Worm (Caenorhabditis elegans) whole organism, young adult: ENCODE data around the gene let-721.

Source experiments
- B0261.1 ChIP-seq: sonication (generic microtip); optimal IDR thresholded peaks from 2 replicates; lab custom pipeline; 2016; ENCODE audit warnings: mild to moderate bottlenecking, missing genetic modification characterization, moderate library complexity, missing compliant biosample characterization
- D2030.7 ChIP-seq: fragments of 200-800 bp; sonication (Bioruptor generic); IDR thresholded peaks from 2 replicates; pipeline ENCODE4 v1.3.6; 2022; ENCODE audit warnings: missing genetic modification reagents, missing genetic modification characterization, missing compliant biosample characterization
- F22D6.2 ChIP-seq: sonication (generic microtip); optimal IDR thresholded peaks from 2 replicates; lab custom pipeline; 2016; ENCODE audit warnings: mild to moderate bottlenecking, missing genetic modification characterization, missing compliant biosample characterization
- F33H1.4 ChIP-seq: fragments of 200-800 bp; sonication (Bioruptor generic); IDR thresholded peaks from 2 replicates; pipeline ENCODE4 v1.3.6; 2022; ENCODE audit warnings: missing genetic modification reagents, missing genetic modification characterization, missing compliant biosample characterization
- F37B4.10 ChIP-seq: fragments of 200-800 bp; sonication (Bioruptor generic); IDR thresholded peaks from 2 replicates; pipeline ENCODE4 v1.3.6; 2022; ENCODE audit warnings: missing genetic modification characterization, missing compliant biosample characterization
- F52B5.7 ChIP-seq: sonication (generic microtip); optimal IDR thresholded peaks from 2 replicates; lab custom pipeline; 2016; ENCODE audit warnings: mild to moderate bottlenecking, missing genetic modification characterization, missing compliant biosample characterization
- F57A8.1 ChIP-seq: fragments of 200-800 bp; sonication (Bioruptor generic); optimal IDR thresholded peaks from 2 replicates; lab custom pipeline; 2018; ENCODE audit warnings: mild to moderate bottlenecking, missing genetic modification characterization, moderate library complexity, missing compliant biosample characterization
- K12H6.12 ChIP-seq: fragments of 200-800 bp; sonication (Bioruptor generic); optimal IDR thresholded peaks from 2 replicates; lab custom pipeline; 2018; ENCODE audit warnings: mild to moderate bottlenecking, missing genetic modification characterization, missing compliant biosample characterization
- Y53G8AR.9 ChIP-seq: fragments of 200-800 bp; sonication (Bioruptor generic); conservative IDR thresholded peaks from 2 replicates; pipeline ENCODE4 v1.3.6; 2022; ENCODE audit warnings: missing genetic modification reagents, missing genetic modification characterization, missing compliant biosample characterization
- Y56A3A.18 ChIP-seq: fragments of 200-800 bp; sonication (Bioruptor generic); IDR thresholded peaks from 2 replicates; pipeline ENCODE4 v1.3.6; 2022; ENCODE audit warnings: missing genetic modification reagents, missing genetic modification characterization, missing compliant biosample characterization
- attf-6 ChIP-seq: fragments of 200-800 bp; sonication (Bioruptor generic); IDR thresholded peaks from 2 replicates; pipeline ENCODE4 v1.3.6; 2022; ENCODE audit warnings: missing genetic modification reagents, missing genetic modification characterization, missing compliant biosample characterization
- cebp-2 ChIP-seq: fragments of 200-800 bp; sonication (Bioruptor generic); IDR thresholded peaks from 2 replicates; pipeline ENCODE4 v1.3.6; 2022; ENCODE audit warnings: missing genetic modification characterization, missing compliant biosample characterization
- ceh-27 ChIP-seq: fragments of 200-800 bp; sonication (Bioruptor generic); optimal IDR thresholded peaks from 2 replicates; lab custom pipeline; 2018; ENCODE audit warnings: mild to moderate bottlenecking, missing genetic modification characterization, moderate library complexity, missing compliant biosample characterization
- ceh-40 ChIP-seq: fragments of 200-800 bp; sonication (Bioruptor generic); IDR thresholded peaks from 2 replicates; pipeline ENCODE4 v1.3.6; 2022; ENCODE audit warnings: missing genetic modification characterization, missing compliant biosample characterization
- ceh-79 ChIP-seq: sonication (generic microtip); optimal IDR thresholded peaks from 2 replicates; lab custom pipeline; 2017; ENCODE audit warnings: mild to moderate bottlenecking, missing genetic modification characterization, missing compliant biosample characterization
- chd-7 ChIP-seq: sonication (generic microtip); optimal IDR thresholded peaks from 2 replicates; lab custom pipeline; 2016; ENCODE audit warnings: mild to moderate bottlenecking, missing genetic modification characterization, moderate library complexity, missing compliant biosample characterization
- dox-1 ChIP-seq: fragments of 200-800 bp; sonication (Bioruptor generic); IDR thresholded peaks from 2 replicates; pipeline ENCODE4 v1.3.6; 2022; ENCODE audit warnings: missing genetic modification reagents, missing genetic modification characterization, missing compliant biosample characterization
- dpff-1 ChIP-seq: sonication (generic microtip); optimal IDR thresholded peaks from 2 replicates; lab custom pipeline; 2017; ENCODE audit warnings: mild to moderate bottlenecking, missing genetic modification characterization, missing compliant biosample characterization
- dpl-1 ChIP-seq: fragments of 150-350 bp; optimal IDR thresholded peaks from 2 replicates; lab custom pipeline; 2014; ENCODE audit warnings: missing biosample characterization, missing genetic modification reagents, missing genetic modification characterization
- egl-44 ChIP-seq: fragments of 200-800 bp; sonication (Bioruptor generic); IDR thresholded peaks from 2 replicates; pipeline ENCODE4 v1.3.6; 2022; ENCODE audit warnings: missing genetic modification reagents, missing genetic modification characterization, missing compliant biosample characterization
- ekl-4 ChIP-seq: fragments of 200-800 bp; sonication (Bioruptor generic); IDR thresholded peaks from 2 replicates; pipeline ENCODE4 v1.3.6; 2022; ENCODE audit warnings: missing genetic modification reagents, missing genetic modification characterization, missing compliant biosample characterization
- ets-4 ChIP-seq: fragments of 200-800 bp; sonication (Bioruptor generic); optimal IDR thresholded peaks from 2 replicates; lab custom pipeline; 2018; ENCODE audit warnings: mild to moderate bottlenecking, missing genetic modification characterization, missing compliant biosample characterization
- gei-17 ChIP-seq: fragments of 200-800 bp; sonication (Bioruptor generic); optimal IDR thresholded peaks from 2 replicates; lab custom pipeline; 2018; ENCODE audit warnings: mild to moderate bottlenecking, missing genetic modification characterization, missing compliant biosample characterization
- him-1 ChIP-seq: sonication (generic microtip); optimal IDR thresholded peaks from 2 replicates; lab custom pipeline; 2016; ENCODE audit warnings: missing genotype, missing genetic modification reagents, missing genetic modification characterization, missing compliant biosample characterization
- hmg-20 ChIP-seq: fragments of 200-800 bp; sonication (Bioruptor generic); IDR thresholded peaks from 2 replicates; pipeline ENCODE4 v1.3.6; 2022; ENCODE audit warnings: missing genetic modification reagents, missing genetic modification characterization, missing compliant biosample characterization
- let-526 ChIP-seq: fragments of 200-800 bp; sonication (Bioruptor generic); IDR thresholded peaks from 2 replicates; pipeline ENCODE4 v1.3.6; 2022; ENCODE audit warnings: missing genetic modification reagents, missing genetic modification characterization, missing compliant biosample characterization
- let-607 ChIP-seq, 2 experiments: fragments of 200-800 bp in 1 of 2; sonication (Bioruptor generic) in 1 of 2; sonication (generic microtip) in 1 of 2; optimal IDR thresholded peaks; 2 replicates each; lab custom pipeline; 2016 to 2018; ENCODE audit warnings: mild to moderate bottlenecking in 2 of 2, missing compliant biosample characterization in 2 of 2, missing genetic modification characterization in 2 of 2, moderate library complexity in 2 of 2, missing genotype in 1 of 2
- lin-26 ChIP-seq: fragments of 200-800 bp; sonication (Bioruptor generic); IDR thresholded peaks from 2 replicates; pipeline ENCODE4 v1.3.6; 2022; ENCODE audit warnings: missing genetic modification reagents, missing genetic modification characterization, missing compliant biosample characterization
- lin-54 ChIP-seq: fragments of 200-800 bp; sonication (Bioruptor generic); optimal IDR thresholded peaks from 2 replicates; lab custom pipeline; 2018; ENCODE audit warnings: mild to moderate bottlenecking, missing genetic modification characterization, missing compliant biosample characterization
- lir-1 ChIP-seq: fragments of 200-800 bp; sonication (Bioruptor generic); conservative IDR thresholded peaks from 2 replicates; pipeline ENCODE4 v1.3.6; 2022; ENCODE audit warnings: missing genetic modification reagents, missing genetic modification characterization, missing compliant biosample characterization
- madf-6 ChIP-seq: fragments of 200-800 bp; sonication (Bioruptor generic); IDR thresholded peaks from 2 replicates; pipeline ENCODE4 v1.3.6; 2022; ENCODE audit warnings: missing genetic modification reagents, missing genetic modification characterization, missing compliant biosample characterization
- madf-8 ChIP-seq: fragments of 200-800 bp; sonication (Bioruptor generic); conservative IDR thresholded peaks from 2 replicates; pipeline ENCODE4 v1.3.6; 2022; ENCODE audit warnings: missing genetic modification reagents, missing genetic modification characterization, missing compliant biosample characterization
- mcd-1 ChIP-seq: fragments of 200-800 bp; sonication (Bioruptor generic); IDR thresholded peaks from 2 replicates; pipeline ENCODE4 v1.3.6; 2022; ENCODE audit warnings: missing genetic modification reagents, missing genetic modification characterization, missing compliant biosample characterization
- mel-28 ChIP-seq: sonication (generic microtip); optimal IDR thresholded peaks from 2 replicates; lab custom pipeline; 2016; ENCODE audit warnings: borderline replicate concordance, mild to moderate bottlenecking, missing genetic modification characterization, missing compliant biosample characterization
- nfya-1 ChIP-seq: sonication (generic microtip); optimal IDR thresholded peaks from 2 replicates; lab custom pipeline; 2017; ENCODE audit warnings: antibody characterized with exemption, missing compliant biosample characterization, missing genetic modification characterization, borderline replicate concordance; ENCODE audit not compliant: insufficient read depth
- nfya-2 ChIP-seq: fragments of 200-800 bp; sonication (Bioruptor generic); IDR thresholded peaks from 2 replicates; pipeline ENCODE4 v1.3.6; 2022; ENCODE audit warnings: missing genetic modification reagents, missing genetic modification characterization, missing compliant biosample characterization
- nfyb-1 ChIP-seq: fragments of 200-800 bp; sonication (Bioruptor generic); IDR thresholded peaks from 2 replicates; pipeline ENCODE4 v1.3.6; 2022; ENCODE audit warnings: missing genetic modification reagents, missing genetic modification characterization, missing compliant biosample characterization
- nhr-80 ChIP-seq: sonication (generic microtip); optimal IDR thresholded peaks from 2 replicates; lab custom pipeline; 2016; ENCODE audit warnings: missing genetic modification characterization, missing compliant biosample characterization
- nhr-90 ChIP-seq: sonication (generic microtip); optimal IDR thresholded peaks from 2 replicates; lab custom pipeline; 2016; ENCODE audit warnings: missing genotype, mild to moderate bottlenecking, missing genetic modification characterization, missing compliant biosample characterization
- rec-8 ChIP-seq, 2 experiments: sonication (generic microtip); optimal IDR thresholded peaks; 2 replicates each; lab custom pipeline; 2016; ENCODE audit warnings: mild to moderate bottlenecking in 2 of 2, missing genetic modification characterization in 2 of 2, missing genetic modification reagents in 2 of 2, missing genotype in 2 of 2, missing biosample characterization in 1 of 2, missing compliant biosample characterization in 1 of 2, moderate library complexity in 1 of 2
- sdz-38 ChIP-seq: sonication (generic microtip); optimal IDR thresholded peaks from 2 replicates; lab custom pipeline; 2016; ENCODE audit warnings: missing genotype, missing genetic modification characterization, missing compliant biosample characterization
- snpc-1.1 ChIP-seq: sonication (generic microtip); optimal IDR thresholded peaks from 2 replicates; lab custom pipeline; 2017; ENCODE audit warnings: missing genetic modification characterization, mild to moderate bottlenecking, missing compliant biosample characterization, antibody characterized with exemption, moderate library complexity, missing genotype, missing genetic modification reagents; ENCODE audit not compliant: insufficient read depth
- snpc-1.3 ChIP-seq: sonication (generic microtip); optimal IDR thresholded peaks from 2 replicates; lab custom pipeline; 2017; ENCODE audit warnings: missing genetic modification characterization, mild to moderate bottlenecking, missing compliant biosample characterization, antibody characterized with exemption, moderate library complexity, missing genotype, missing genetic modification reagents; ENCODE audit not compliant: insufficient read depth
- somi-1 ChIP-seq: fragments of 200-800 bp; sonication (Bioruptor generic); optimal IDR thresholded peaks from 2 replicates; lab custom pipeline; 2018; ENCODE audit warnings: mild to moderate bottlenecking, missing genetic modification characterization, missing compliant biosample characterization
- tlf-1 ChIP-seq: fragments of 200-800 bp; sonication (Bioruptor generic); optimal IDR thresholded peaks from 2 replicates; lab custom pipeline; 2018; ENCODE audit warnings: mild to moderate bottlenecking, missing genetic modification characterization, missing compliant biosample characterization
- unc-130 ChIP-seq: sonication (generic microtip); optimal IDR thresholded peaks from 2 replicates; lab custom pipeline; 2016; ENCODE audit warnings: missing genetic modification reagents, missing genetic modification characterization, missing compliant biosample characterization
- zfh-2 ChIP-seq: fragments of 200-800 bp; sonication (Bioruptor generic); conservative IDR thresholded peaks from 2 replicates; pipeline ENCODE4 v1.3.6; 2022; ENCODE audit warnings: missing genetic modification reagents, missing genetic modification characterization, missing compliant biosample characterization

The let-721 gene

DNA sequence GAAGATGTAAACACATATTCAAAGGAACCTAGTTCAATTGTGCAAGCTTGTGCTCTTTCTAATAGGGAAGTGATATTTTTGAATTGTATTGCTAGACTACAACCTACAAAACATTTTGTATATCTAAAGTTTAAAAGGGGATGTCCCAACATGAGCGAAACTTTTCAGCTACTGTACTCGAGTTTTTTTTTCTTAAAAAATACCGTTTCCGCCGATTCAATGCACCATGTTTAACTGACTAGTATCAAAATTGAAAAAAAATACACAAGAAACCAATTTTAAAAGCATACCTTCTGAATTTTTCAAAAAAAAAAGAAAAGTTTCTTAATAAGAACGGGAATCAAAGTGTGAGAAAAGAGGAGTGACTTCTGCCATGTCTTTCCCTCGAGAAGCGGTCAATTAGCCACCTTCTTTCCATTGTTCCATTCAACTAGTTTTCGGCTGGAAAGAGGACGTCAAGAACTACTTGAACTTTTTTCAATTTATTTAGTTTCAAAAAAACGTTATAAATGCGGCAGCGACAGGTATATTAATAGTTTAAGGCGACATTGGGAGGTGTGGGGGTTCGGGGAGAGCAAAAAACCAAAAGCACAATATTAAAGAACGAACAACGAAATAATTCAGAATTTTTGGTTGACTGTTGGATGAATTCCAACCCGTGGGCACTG, 31.3 kb downstream of the let-721 start, which contains the start of gene nas-4:
nas-4 (minus strand) TSS at position 351 of the 668 bp plus-strand sequence.
- TF ChIP-seq B0261.1 (tag; lab: Kevin White, UChicago) (no peak), F52B5.7 (tag; lab: Kevin White, UChicago) (no peak), madf-6 (GFP tag; lab: Robert Waterston, UW) (no peak; the same call in 1 of the 2 replicates), snpc-1.1 (tag; lab: Kevin White, UChicago) (no peak), rec-8 (tag; optimal IDR thresholded peaks at IDR 0.05; lab: Kevin White, UChicago) (no peak), Y56A3A.18 (peak; percentile 20; the same call in 1 of the 2 replicates), nhr-80 (tag; lab: Kevin White, UChicago) (no peak), Y53G8AR.9 (GFP tag; lab: Robert Waterston, UW) (peak; percentile 59; the same call in 1 of the 2 replicates), chd-7 (tag; lab: Kevin White, UChicago) (no peak), ekl-4 (0 out of 2 replicates have a peak, but pooled peaks have one; percentile 12), tlf-1 (GFP tag; lab: Kevin White, UChicago) (peak; percentile 24), lir-1 (GFP tag; lab: Robert Waterston, UW) (no peak), nhr-90 (tag; lab: Kevin White, UChicago) (peak; percentile 35), F22D6.2 (tag; lab: Kevin White, UChicago) (no peak), nfya-1 (tag; lab: Kevin White, UChicago) (no peak), lin-26 (peak; percentile 80), ceh-40 (GFP tag; lab: Robert Waterston, UW) (no peak), D2030.7 (GFP tag; lab: Robert Waterston, UW) (no peak), ets-4 (no peak), zfh-2 (GFP tag; lab: Robert Waterston, UW) (no peak), F37B4.10 (GFP tag; lab: Robert Waterston, UW) (no peak), nfyb-1 (GFP tag; lab: Robert Waterston, UW) (peak; percentile 69), dpl-1 (GFP tag; lab: Kevin White, UChicago) (no peak), lin-54 (GFP tag; lab: Kevin White, UChicago) (no peak), cebp-2 (peak; percentile 5; the same call in 1 of the 2 replicates), sdz-38 (tag; lab: Kevin White, UChicago) (no peak), mcd-1 (GFP tag; lab: Robert Waterston, UW) (no peak), unc-130 (GFP tag; lab: Kevin White, UChicago) (no peak), dpff-1 (tag; lab: Kevin White, UChicago) (no peak), let-526 (GFP tag; lab: Robert Waterston, UW) (no peak), him-1 (tag; lab: Kevin White, UChicago) (peak; percentile 55), F57A8.1 (GFP tag; lab: Kevin White, UChicago) (no peak), nfya-2 (GFP tag; lab: Robert Waterston, UW) (no peak), ceh-79 (tag; lab: Kevin White, UChicago) (no peak), egl-44 (GFP tag; lab: Robert Waterston, UW) (0 out of 2 replicates have a peak, but pooled peaks have one; percentile 18), madf-8 (GFP tag; lab: Robert Waterston, UW) (no peak), snpc-1.3 (no peak), F33H1.4 (no peak), let-607 (tag; optimal IDR thresholded peaks at IDR 0.05; lab: Kevin White, UChicago) (peak in 1 of 2 experiments; percentile 13), gei-17 (no peak), ceh-27 (GFP tag; lab: Kevin White, UChicago) (peak; percentile 35), K12H6.12 (tag; lab: Kevin White, UChicago) (no peak), dox-1 (GFP tag; lab: Robert Waterston, UW) (no peak), mel-28 (peak; percentile 29), somi-1 (GFP tag; lab: Kevin White, UChicago) (no peak), attf-6 (GFP tag; lab: Robert Waterston, UW) (no peak), hmg-20 (no peak)
